Worm (Caenorhabditis elegans) whole organism, L3 larva: ENCODE measurements around the gene inx-18.

Source experiments
- snpc-4 ChIP-seq: fragments of 150-350 bp; optimal IDR thresholded peaks from 2 replicates; lab custom pipeline; 2014; ENCODE audit warnings: missing biosample characterization, missing genetic modification characterization
- ztf-4 ChIP-seq: fragments of 150-350 bp; optimal IDR thresholded peaks from 2 replicates; lab custom pipeline; 2014; ENCODE audit warnings: missing biosample characterization, missing genetic modification characterization

DNA sequence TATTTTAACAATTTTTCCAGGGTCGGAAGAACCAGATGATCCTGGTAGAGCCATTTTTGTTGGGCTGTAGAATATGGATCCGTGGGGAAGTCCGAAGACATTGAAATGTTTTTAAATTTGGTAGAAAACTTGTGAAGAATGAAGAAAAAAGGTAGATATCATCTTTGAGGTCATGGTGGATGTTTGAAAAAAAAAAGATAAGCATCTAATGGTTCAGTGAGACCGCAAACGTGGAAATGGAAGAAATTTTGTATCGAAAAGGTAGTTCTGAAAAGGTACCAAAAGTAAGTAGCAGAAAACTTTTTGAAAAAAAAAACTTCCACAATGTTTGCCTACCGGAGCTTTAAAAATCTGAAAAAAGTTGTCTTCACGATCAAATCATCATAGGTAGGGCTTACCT is 2.6 kb upstream of the inx-18 start, which contains the start of gene prmt-4:
- TF ChIP-seq snpc-4 (tag; lab: Kevin White, UChicago) = no peak
- no peak for TF ChIP-seq ztf-4
